Worm (Caenorhabditis elegans) whole organism, mixed stage, embryonic: ENCODE data around the gene lin-15A.

Experiments used
- ham-2 ChIP-seq: fragments of 200-800 bp; sonication (Bioruptor generic); optimal IDR thresholded peaks from 2 replicates; lab custom pipeline; 2018; ENCODE audit warnings: mild to moderate bottlenecking, missing genetic modification characterization, missing compliant biosample characterization
- mep-1 ChIP-seq: fragments of 150-350 bp; optimal IDR thresholded peaks from 2 replicates; lab custom pipeline; 2017; ENCODE audit warnings: missing biosample characterization, missing genetic modification reagents, missing genetic modification characterization, inconsistent platforms
- sptf-1 ChIP-seq: sonication (generic microtip); optimal IDR thresholded peaks from 2 replicates; lab custom pipeline; 2017; ENCODE audit warnings: mild to moderate bottlenecking, missing genetic modification characterization, moderate library complexity, missing compliant biosample characterization
- unc-39 ChIP-seq: fragments of 150-350 bp; optimal IDR thresholded peaks from 2 replicates; lab custom pipeline; 2014; ENCODE audit warnings: missing biosample characterization, missing genetic modification characterization

Gene lin-15A

ce11 chrX:15784570-15784969 is 52.8 kb downstream of the lin-15A start, which contains the start of gene Y7A5A.3:
Gene Y7A5A.3 (minus strand): TSS chrX:15784670.
- TF ChIP-seq sptf-1 (tag; lab: Kevin White, UChicago) (no peak), mep-1 (no peak), unc-39 (tag; lab: Kevin White, UChicago) (no peak), ham-2 (GFP tag; lab: Kevin White, UChicago) (no peak)
- TF ChIP-seq, all 35 proteins: peak for 0
